Worm (Caenorhabditis elegans): ENCODE data around the gene K06H6.1.

K06H6.1 gene

DNA sequence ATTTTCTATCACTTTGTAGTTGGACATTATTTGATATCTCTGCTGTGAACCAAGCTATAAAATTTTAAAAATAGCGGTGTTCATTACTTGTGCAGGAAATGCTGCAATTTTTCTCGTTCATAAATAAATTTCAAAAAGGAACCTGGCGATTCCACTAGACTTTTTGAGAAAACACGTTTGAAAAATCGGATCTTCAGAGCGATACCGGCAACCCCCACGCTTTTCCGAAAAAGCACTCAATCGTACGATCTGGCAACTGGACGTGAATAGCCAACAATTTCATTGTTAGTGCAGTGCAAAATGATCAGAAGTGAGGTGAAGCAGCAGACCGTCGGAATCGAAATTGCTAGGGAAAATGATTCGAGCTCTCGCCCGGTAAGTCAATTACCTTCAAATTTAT is 6.3 kb upstream of the K06H6.1 start, which contains the start of gene nstp-7:
TSS of gene nstp-7 (plus strand) at position 301 of the 400 bp plus-strand sequence.
- TF ChIP-seq scrt-1 (GFP tag; IDR thresholded peaks at IDR 0.05) (no peak), pes-1 (GFP tag; IDR thresholded peaks at IDR 0.05) (no peak), hmg-4 (GFP tag; optimal IDR thresholded peaks at IDR 0.05) (no peak), ceh-13 (GFP tag; optimal IDR thresholded peaks at IDR 0.05) (no peak), aly-1 (tag; optimal IDR thresholded peaks at IDR 0.05) (no peak), ceh-36 (tag; optimal IDR thresholded peaks at IDR 0.05) (no peak), B0310.2 (tag; optimal IDR thresholded peaks at IDR 0.05) (no peak), sea-1 (GFP tag; conservative IDR thresholded peaks at IDR 0.05) (no peak), tbx-11 (GFP tag; IDR thresholded peaks at IDR 0.05) (no peak), tbx-37 (GFP tag; conservative IDR thresholded peaks at IDR 0.05) (no peak)

DNA sequence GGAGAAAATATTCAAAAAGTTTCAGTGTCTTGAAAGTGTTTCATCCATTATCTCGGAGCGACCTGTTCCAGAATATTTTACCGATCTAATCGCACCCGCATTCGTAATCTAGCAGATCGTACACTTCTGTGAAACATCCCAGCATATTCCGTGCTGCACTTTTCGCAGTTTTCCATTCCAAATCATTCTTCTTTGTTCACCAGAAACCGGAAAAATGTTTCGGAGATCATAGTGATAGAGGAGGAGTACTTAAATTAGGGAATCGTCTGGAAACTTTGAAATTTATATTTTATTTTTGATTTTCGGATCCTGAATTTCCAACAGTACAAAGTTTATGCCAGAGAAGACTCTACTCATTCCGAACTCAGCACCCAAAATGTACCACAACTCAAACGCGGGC is 2.4 kb upstream of the K06H6.1 start, which contains the start of gene K06H6.2:
TSS of gene K06H6.2 (plus strand) at position 301 of the 400 bp plus-strand sequence.
- TF ChIP-seq tbx-37 (GFP tag; conservative IDR thresholded peaks at IDR 0.05) (no peak), F13C5.2 (tag; optimal IDR thresholded peaks at IDR 0.05) (no peak)

DNA sequence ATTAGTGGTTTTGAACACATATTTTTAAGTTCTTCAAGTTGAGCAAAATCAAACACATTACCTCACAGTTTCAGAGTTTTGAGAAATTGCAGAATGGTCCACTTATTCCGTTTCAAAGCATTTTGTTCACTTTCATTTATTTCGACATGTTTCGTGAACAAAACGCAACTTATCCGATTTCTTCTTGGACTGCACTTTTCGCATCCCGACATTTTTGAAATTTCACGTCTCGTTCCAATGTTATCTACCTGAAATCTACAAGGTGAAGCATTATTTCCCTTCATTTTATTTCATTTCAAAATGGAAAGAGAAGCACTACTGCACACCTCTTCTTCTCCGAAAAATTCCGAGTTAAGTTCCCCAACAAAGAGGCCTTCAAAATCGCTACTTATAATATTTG is 2.3 kb downstream of the K06H6.1 start, which contains the start of gene ZK488.6:
TSS of gene ZK488.6 (plus strand) at position 301 of the 400 bp plus-strand sequence.
- no peak for TF ChIP-seq pes-1 (GFP tag; IDR thresholded peaks at IDR 0.05)

DNA sequence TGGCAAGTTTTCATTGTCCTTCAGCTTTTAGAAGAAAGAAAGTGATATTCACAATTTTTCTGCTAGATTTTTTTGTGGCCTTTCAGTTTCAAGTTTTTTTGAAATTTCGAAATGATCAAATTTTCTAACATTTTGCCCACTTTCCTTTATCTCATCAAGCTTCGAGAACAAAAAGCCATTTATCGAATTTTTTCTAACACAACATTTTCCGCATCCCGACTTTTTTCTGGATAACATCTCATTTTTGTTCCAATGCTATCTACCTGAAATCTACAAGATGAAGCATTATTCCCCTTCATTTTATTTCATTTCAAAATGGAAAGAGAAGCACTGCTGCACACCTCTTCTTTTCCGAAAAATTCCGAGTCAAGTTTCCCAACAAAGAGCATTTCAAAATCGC is 5.0 kb downstream of the K06H6.1 start, which contains the start of gene ZK488.5:
TSS of gene ZK488.5 (plus strand) at position 301 of the 400 bp plus-strand sequence.
- TF ChIP-seq hmbx-1 (tag; optimal IDR thresholded peaks at IDR 0.05) (no peak), tbx-11 (GFP tag; IDR thresholded peaks at IDR 0.05) (no peak), pes-1 (GFP tag; IDR thresholded peaks at IDR 0.05) (no peak), hnd-1 (tag; optimal IDR thresholded peaks at IDR 0.05) (no peak), sea-1 (GFP tag; conservative IDR thresholded peaks at IDR 0.05) (no peak), tbx-37 (GFP tag; conservative IDR thresholded peaks at IDR 0.05) (no peak), ceh-13 (GFP tag; optimal IDR thresholded peaks at IDR 0.05) (no peak), B0310.2 (tag; optimal IDR thresholded peaks at IDR 0.05) (no peak), hmg-4 (GFP tag; optimal IDR thresholded peaks at IDR 0.05) (no peak), F13C5.2 (tag; optimal IDR thresholded peaks at IDR 0.05) (no peak), ceh-36 (tag; optimal IDR thresholded peaks at IDR 0.05) (no peak)

DNA sequence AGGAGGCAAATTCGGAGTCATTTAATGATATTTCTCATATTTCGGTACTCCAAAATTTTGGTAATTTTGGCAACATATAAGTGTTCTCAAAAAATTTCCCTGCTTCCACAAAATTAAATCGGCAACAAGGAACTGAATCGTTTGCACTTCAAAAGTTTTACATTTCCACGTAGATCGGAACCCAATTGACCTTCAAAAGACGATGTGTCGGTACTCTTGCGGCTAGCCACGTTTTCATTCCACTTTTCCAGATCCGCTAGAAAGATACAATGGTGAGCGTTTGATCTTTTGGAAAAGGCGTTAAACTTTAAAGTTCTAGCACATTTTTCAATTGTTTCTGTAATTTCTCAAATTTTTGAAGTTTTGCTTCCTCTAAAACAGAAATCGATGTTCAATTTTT is 9.0 kb downstream of the K06H6.1 start:
- TF ChIP-seq hmg-4 (GFP tag; optimal IDR thresholded peaks at IDR 0.05) (no peak), ceh-13 (GFP tag; optimal IDR thresholded peaks at IDR 0.05) (no peak), tra-4 (tag; optimal IDR thresholded peaks at IDR 0.05) (no peak), scrt-1 (GFP tag; IDR thresholded peaks at IDR 0.05) (no peak), F13C5.2 (tag; optimal IDR thresholded peaks at IDR 0.05) (no peak), hnd-1 (tag; optimal IDR thresholded peaks at IDR 0.05) (no peak), flt-1 (GFP tag; IDR thresholded peaks at IDR 0.05) (no peak), tbx-37 (GFP tag; conservative IDR thresholded peaks at IDR 0.05) (no peak), ceh-36 (tag; optimal IDR thresholded peaks at IDR 0.05) (no peak), aly-1 (tag; optimal IDR thresholded peaks at IDR 0.05) (no peak), hmbx-1 (tag; optimal IDR thresholded peaks at IDR 0.05) (no peak), ama-1 (optimal IDR thresholded peaks at IDR 0.05) (no peak), B0310.2 (tag; optimal IDR thresholded peaks at IDR 0.05) (no peak), ets-7 (tag; optimal IDR thresholded peaks at IDR 0.05) (no peak), sea-1 (GFP tag; conservative IDR thresholded peaks at IDR 0.05) (no peak), pes-1 (GFP tag; IDR thresholded peaks at IDR 0.05) (no peak), tbx-11 (GFP tag; IDR thresholded peaks at IDR 0.05) (no peak)

DNA sequence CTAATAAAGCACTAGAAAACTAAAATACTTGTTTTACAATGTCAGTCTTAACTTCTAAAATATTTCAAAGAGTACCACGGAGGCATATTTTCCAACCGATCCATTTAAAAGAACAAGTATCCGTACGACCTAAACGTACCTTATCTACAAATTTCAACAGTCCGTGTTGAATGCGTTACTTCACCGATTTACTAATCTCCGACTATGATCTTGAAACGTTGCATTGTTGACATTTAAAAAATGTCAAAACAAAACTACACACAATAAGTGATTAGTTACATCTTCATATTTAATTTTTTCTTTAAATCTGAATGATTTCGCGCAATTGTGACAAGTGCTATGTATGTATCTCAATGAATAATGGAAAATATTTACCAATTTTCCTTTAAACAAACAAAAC is 9.9 kb downstream of the K06H6.1 start:
- TF ChIP-seq hmg-4 (GFP tag; optimal IDR thresholded peaks at IDR 0.05) = no peak
- TF ChIP-seq B0310.2 (tag; optimal IDR thresholded peaks at IDR 0.05) = no peak
- TF ChIP-seq sea-1 (GFP tag; conservative IDR thresholded peaks at IDR 0.05) = no peak
- no peak for TF ChIP-seq hnd-1 (tag; optimal IDR thresholded peaks at IDR 0.05)
- TF ChIP-seq hmbx-1 (tag; optimal IDR thresholded peaks at IDR 0.05) = no peak
- no peak for TF ChIP-seq scrt-1 (GFP tag; IDR thresholded peaks at IDR 0.05)
- no peak for TF ChIP-seq tbx-37 (GFP tag; conservative IDR thresholded peaks at IDR 0.05)
- no peak for TF ChIP-seq ceh-13 (GFP tag; optimal IDR thresholded peaks at IDR 0.05)
- no peak for TF ChIP-seq aly-1 (tag; optimal IDR thresholded peaks at IDR 0.05)
- no peak for TF ChIP-seq ama-1 (optimal IDR thresholded peaks at IDR 0.05)
- TF ChIP-seq tbx-11 (GFP tag; IDR thresholded peaks at IDR 0.05) = no peak
- TF ChIP-seq ceh-36 (tag; optimal IDR thresholded peaks at IDR 0.05) = no peak

DNA sequence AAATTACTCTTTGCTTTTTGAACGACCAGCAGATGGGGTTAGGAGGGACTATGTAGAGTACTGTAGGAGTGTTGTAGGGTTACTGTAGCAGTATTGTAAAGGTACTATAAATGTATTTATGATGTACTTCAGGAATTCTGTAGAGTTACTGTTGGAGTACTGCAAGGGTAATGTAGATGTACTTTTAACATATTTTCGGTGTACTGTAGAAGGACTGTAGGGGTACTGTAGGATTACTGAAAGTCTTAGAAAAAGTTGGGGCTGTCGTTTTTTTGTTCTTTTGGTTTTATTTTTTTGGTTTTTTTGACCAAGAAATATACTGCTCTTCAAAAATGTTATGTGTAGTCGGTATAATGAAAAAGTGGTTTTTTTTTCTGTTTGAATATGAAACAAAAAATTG is 10.7 kb downstream of the K06H6.1 start:
- no peak for TF ChIP-seq hnd-1 (tag; optimal IDR thresholded peaks at IDR 0.05)
- no peak for TF ChIP-seq tbx-37 (GFP tag; conservative IDR thresholded peaks at IDR 0.05)

DNA sequence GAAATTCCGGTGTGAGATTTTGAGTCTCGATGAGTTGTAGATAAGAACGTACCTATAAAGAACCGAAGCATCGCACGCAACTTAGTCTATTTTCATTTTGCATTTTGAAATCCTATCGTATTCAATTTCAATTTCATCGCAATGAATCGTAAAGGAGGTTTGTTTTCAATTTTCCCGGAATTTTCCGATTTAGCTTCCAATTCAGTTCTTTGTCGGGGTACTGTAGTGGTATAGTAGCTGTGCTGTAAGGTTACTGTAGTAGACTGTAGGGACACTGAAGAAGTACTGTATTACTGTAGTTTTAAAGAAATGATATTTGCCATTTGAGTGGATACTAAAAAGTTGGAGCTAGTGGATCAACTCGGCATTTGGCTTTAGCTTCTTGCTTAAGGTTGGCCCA is 11.9 kb downstream of the K06H6.1 start:
- TF ChIP-seq flt-1 (GFP tag; IDR thresholded peaks at IDR 0.05) = no peak
- TF ChIP-seq B0310.2 (tag; optimal IDR thresholded peaks at IDR 0.05) = no peak
- no peak for TF ChIP-seq sea-1 (GFP tag; conservative IDR thresholded peaks at IDR 0.05)
- no peak for TF ChIP-seq scrt-1 (GFP tag; IDR thresholded peaks at IDR 0.05)
- TF ChIP-seq ama-1 (optimal IDR thresholded peaks at IDR 0.05) = no peak
- TF ChIP-seq F13C5.2 (tag; optimal IDR thresholded peaks at IDR 0.05) = no peak
- no peak for TF ChIP-seq tra-4 (tag; optimal IDR thresholded peaks at IDR 0.05)
- TF ChIP-seq ceh-36 (tag; optimal IDR thresholded peaks at IDR 0.05) = no peak
- TF ChIP-seq tbx-37 (GFP tag; conservative IDR thresholded peaks at IDR 0.05) = no peak
- TF ChIP-seq hmg-4 (GFP tag; optimal IDR thresholded peaks at IDR 0.05) = no peak
- TF ChIP-seq hnd-1 (tag; optimal IDR thresholded peaks at IDR 0.05) = no peak
- TF ChIP-seq aly-1 (tag; optimal IDR thresholded peaks at IDR 0.05) = no peak
- TF ChIP-seq hmbx-1 (tag; optimal IDR thresholded peaks at IDR 0.05) = no peak
- no peak for TF ChIP-seq pes-1 (GFP tag; IDR thresholded peaks at IDR 0.05)
- no peak for TF ChIP-seq ets-7 (tag; optimal IDR thresholded peaks at IDR 0.05)
- no peak for TF ChIP-seq tbx-11 (GFP tag; IDR thresholded peaks at IDR 0.05)
- TF ChIP-seq ceh-13 (GFP tag; optimal IDR thresholded peaks at IDR 0.05) = no peak
